Worm (Caenorhabditis elegans) whole organism, late embryonic: ENCODE data around the gene K04A8.19.

Experiments used
- hlh-6 ChIP-seq: sonication (generic microtip); optimal IDR thresholded peaks from 2 replicates; lab custom pipeline; 2016; ENCODE audit warnings: missing genotype, missing genetic modification characterization, missing compliant biosample characterization
- nhr-11 ChIP-seq: fragments of 150-350 bp; optimal IDR thresholded peaks from 2 replicates; lab custom pipeline; 2014; ENCODE audit warnings: missing biosample characterization, missing genetic modification characterization

- TF ChIP-seq nhr-11 (no peak), hlh-6 (tag; lab: Kevin White, UChicago) (no peak)
Observed at ce11 chrV:6520385-6521080, 33.7 kb downstream of the K04A8.19 start, which contains the start of the genes F46E10.2 and F46E10.18.
